Fruit fly (Drosophila melanogaster) whole organism, embryonic: ENCODE data around the gene CG42710.

Experiments
- Awh ChIP-seq: fragments of 200-800 bp; sonication (Bioruptor generic); IDR thresholded peaks from 2 replicates; pipeline ENCODE4, ENCODE4 v1.3.6; 2022; ENCODE audit warnings: missing biosample characterization, missing genetic modification characterization
- CG10267 ChIP-seq: fragments of 200-800 bp; sonication (Bioruptor generic); optimal IDR thresholded peaks from 2 replicates; lab custom pipeline; 2018; ENCODE audit warnings: missing biosample characterization, mild to moderate bottlenecking, missing genetic modification characterization, moderate library complexity
- CG11085 ChIP-seq: fragments of 200-800 bp; sonication (Bioruptor generic); IDR thresholded peaks from 2 replicates; pipeline ENCODE4 v1.3.6; 2022; ENCODE audit warnings: missing biosample characterization, missing genetic modification characterization
- CG11093 ChIP-seq: fragments of 200-800 bp; sonication (Bioruptor generic); IDR thresholded peaks from 3 replicates; pipeline ENCODE4 v1.3.6; 2022; ENCODE audit warnings: missing biosample characterization, missing genetic modification characterization
- CG11504 ChIP-seq: fragments of 200-800 bp; sonication (Bioruptor generic); optimal IDR thresholded peaks from 3 replicates; lab custom pipeline; 2019; ENCODE audit warnings: missing biosample characterization, mild to moderate bottlenecking, missing genetic modification characterization, moderate library complexity
- CG12071 ChIP-seq: fragments of 200-800 bp; sonication (Bioruptor generic); optimal IDR thresholded peaks from 3 replicates; lab custom pipeline; 2018; ENCODE audit warnings: missing biosample characterization, mild to moderate bottlenecking, missing genetic modification characterization
- CG14050 ChIP-seq: fragments of 200-800 bp; sonication (Bioruptor generic); IDR thresholded peaks from 3 replicates; pipeline ENCODE4 v1.3.6; 2022; ENCODE audit warnings: missing biosample characterization, missing genetic modification characterization
- CG1602 ChIP-seq: fragments of 200-800 bp; sonication (Bioruptor generic); optimal IDR thresholded peaks from 3 replicates; lab custom pipeline; 2016; ENCODE audit warnings: missing biosample characterization, missing genetic modification characterization
- CG18476 ChIP-seq: fragments of 200-800 bp; sonication (Bioruptor generic); optimal IDR thresholded peaks from 2 replicates; lab custom pipeline; 2016; ENCODE audit warnings: missing biosample characterization, mild to moderate bottlenecking, missing genetic modification characterization
- CG18619 ChIP-seq: fragments of 200-800 bp; sonication (Bioruptor generic); optimal IDR thresholded peaks from 3 replicates; lab custom pipeline; 2017; ENCODE audit warnings: missing biosample characterization, mild to moderate bottlenecking, missing genetic modification characterization
- CG32772 ChIP-seq: fragments of 200-800 bp; sonication (Bioruptor generic); IDR thresholded peaks from 2 replicates; pipeline ENCODE4 v1.3.6; 2022; ENCODE audit warnings: missing biosample characterization, missing genetic modification characterization
- CG4360 ChIP-seq: fragments of 200-800 bp; sonication (Bioruptor generic); IDR thresholded peaks from 2 replicates; pipeline ENCODE4 v1.3.6; 2022; ENCODE audit warnings: missing biosample characterization, missing genetic modification characterization
- CG5180 ChIP-seq: fragments of 200-800 bp; sonication (Bioruptor generic); optimal IDR thresholded peaks from 3 replicates; lab custom pipeline; 2017; ENCODE audit warnings: missing biosample characterization, missing genetic modification characterization, mild to moderate bottlenecking, moderate library complexity, missing genetic modification reagents
- CG6683 ChIP-seq: fragments of 200-800 bp; sonication (Bioruptor generic); optimal IDR thresholded peaks from 2 replicates; lab custom pipeline; 2017; ENCODE audit warnings: missing biosample characterization, mild to moderate bottlenecking, missing genetic modification characterization, missing genetic modification reagents
- CG6765 ChIP-seq: fragments of 200-800 bp; sonication (Bioruptor generic); optimal IDR thresholded peaks from 3 replicates; lab custom pipeline; 2017; ENCODE audit warnings: missing biosample characterization, mild to moderate bottlenecking, missing genetic modification characterization
- CG7556 ChIP-seq: fragments of 200-800 bp; sonication (Bioruptor generic); optimal IDR thresholded peaks from 2 replicates; lab custom pipeline; 2017; ENCODE audit warnings: missing biosample characterization, mild to moderate bottlenecking, missing genetic modification characterization
- CG7963 ChIP-seq: fragments of 200-800 bp; sonication (Bioruptor generic); IDR thresholded peaks from 3 replicates; pipeline ENCODE4 v1.3.6; 2022; ENCODE audit warnings: missing biosample characterization, missing genetic modification characterization; ENCODE audit not compliant: partially characterized antibody
- CG8359 ChIP-seq: fragments of 200-800 bp; sonication (Bioruptor generic); optimal IDR thresholded peaks from 2 replicates; lab custom pipeline; 2017; ENCODE audit warnings: missing biosample characterization, mild to moderate bottlenecking, missing genetic modification characterization, borderline replicate concordance
- CG8388 ChIP-seq: fragments of 200-800 bp; sonication (Bioruptor generic); optimal IDR thresholded peaks from 2 replicates; lab custom pipeline; 2019; ENCODE audit warnings: missing biosample characterization, mild to moderate bottlenecking, missing genetic modification characterization, moderate library complexity
- CG9215 ChIP-seq: fragments of 200-800 bp; sonication (Bioruptor generic); IDR thresholded peaks from 2 replicates; pipeline ENCODE4 v1.3.6; 2022; ENCODE audit warnings: missing biosample characterization, missing genetic modification characterization
- CkIIα-i1 ChIP-seq: fragments of 200-800 bp; sonication (Bioruptor generic); IDR thresholded peaks from 2 replicates; pipeline ENCODE4 v1.3.6; 2022; ENCODE audit warnings: missing biosample characterization, missing genetic modification characterization
- Dp ChIP-seq: fragments of 200-800 bp; sonication (Bioruptor generic); optimal IDR thresholded peaks from 2 replicates; lab custom pipeline; 2018; ENCODE audit warnings: missing biosample characterization, mild to moderate bottlenecking, missing genetic modification characterization, moderate library complexity
- E2f1 ChIP-seq: fragments of 200-800 bp; sonication (Bioruptor generic); IDR thresholded peaks from 2 replicates; pipeline ENCODE4 v1.3.6; 2022; ENCODE audit warnings: missing biosample characterization, missing genetic modification characterization
- ERR ChIP-seq: fragments of 200-800 bp; sonication (Bioruptor generic); optimal IDR thresholded peaks from 2 replicates; lab custom pipeline; 2016; ENCODE audit warnings: missing biosample characterization, missing genetic modification characterization
- Gsc ChIP-seq: fragments of 200-800 bp; sonication (Bioruptor generic); IDR thresholded peaks from 2 replicates; pipeline ENCODE4 v1.3.6; 2022; ENCODE audit warnings: missing biosample characterization, missing genetic modification characterization
- H15 ChIP-seq: fragments of 200-800 bp; sonication (Bioruptor generic); IDR thresholded peaks from 3 replicates; pipeline ENCODE4 v1.3.6; 2022; ENCODE audit warnings: missing biosample characterization, missing genetic modification characterization
- Hand ChIP-seq: fragments of 200-800 bp; sonication (Bioruptor generic); optimal IDR thresholded peaks from 2 replicates; lab custom pipeline; 2017; ENCODE audit warnings: mild to moderate bottlenecking, missing biosample characterization, missing genetic modification reagents, missing genetic modification characterization
- Hmr ChIP-seq: fragments of 200-800 bp; sonication (Bioruptor generic); optimal IDR thresholded peaks from 3 replicates; lab custom pipeline; 2017; ENCODE audit warnings: mild to moderate bottlenecking, missing biosample characterization, missing genetic modification reagents, missing genetic modification characterization
- Hmx ChIP-seq: fragments of 200-800 bp; sonication (Bioruptor generic); optimal IDR thresholded peaks from 2 replicates; lab custom pipeline; 2016; ENCODE audit warnings: missing biosample characterization, missing genetic modification characterization
- Hr3 ChIP-seq: fragments of 200-800 bp; sonication (Bioruptor generic); optimal IDR thresholded peaks from 3 replicates; lab custom pipeline; 2016; ENCODE audit warnings: missing biosample characterization, missing genetic modification characterization
- Max ChIP-seq: fragments of 200-800 bp; sonication (Bioruptor generic); optimal IDR thresholded peaks from 2 replicates; lab custom pipeline; 2016; ENCODE audit warnings: missing biosample characterization, mild to moderate bottlenecking, missing genetic modification characterization
- Ptx1 ChIP-seq: fragments of 200-800 bp; sonication (Bioruptor generic); IDR thresholded peaks from 2 replicates; pipeline ENCODE4 v1.3.6; 2022; ENCODE audit warnings: missing biosample characterization, missing genetic modification characterization
- ac ChIP-seq: fragments of 200-800 bp; sonication (Bioruptor generic); optimal IDR thresholded peaks from 3 replicates; lab custom pipeline; 2017; ENCODE audit warnings: missing biosample characterization, mild to moderate bottlenecking, missing genetic modification characterization
- bbx ChIP-seq: fragments of 200-800 bp; sonication (Bioruptor generic); IDR thresholded peaks from 2 replicates; pipeline ENCODE4 v1.3.6; 2022; ENCODE audit warnings: missing biosample characterization, missing genetic modification characterization; ENCODE audit not compliant: partially characterized antibody
- caup ChIP-seq: fragments of 200-800 bp; sonication (Bioruptor generic); optimal IDR thresholded peaks from 3 replicates; lab custom pipeline; 2017; ENCODE audit warnings: missing biosample characterization, mild to moderate bottlenecking, missing genetic modification characterization, moderate library complexity; ENCODE audit not compliant: severe bottlenecking
- emc ChIP-seq: fragments of 200-800 bp; sonication (Bioruptor generic); optimal IDR thresholded peaks from 2 replicates; lab custom pipeline; 2016; ENCODE audit warnings: missing biosample characterization, missing genetic modification characterization
- fd102C ChIP-seq: fragments of 200-800 bp; sonication (Bioruptor generic); optimal IDR thresholded peaks from 2 replicates; lab custom pipeline; 2018; ENCODE audit warnings: missing biosample characterization, mild to moderate bottlenecking, missing genetic modification characterization, moderate library complexity
- fd64A ChIP-seq: fragments of 200-800 bp; sonication (Bioruptor generic); optimal IDR thresholded peaks from 3 replicates; lab custom pipeline; 2018; ENCODE audit warnings: missing biosample characterization, mild to moderate bottlenecking, missing genetic modification characterization
- hb ChIP-seq: fragments of 200-800 bp; sonication (Bioruptor generic); IDR thresholded peaks from 3 replicates; pipeline ENCODE4 v1.3.6; 2022; ENCODE audit warnings: missing biosample characterization, missing genetic modification characterization; ENCODE audit not compliant: partially characterized antibody
- jumu ChIP-seq: fragments of 200-800 bp; sonication (Bioruptor generic); optimal IDR thresholded peaks from 3 replicates; lab custom pipeline; 2016; ENCODE audit warnings: missing biosample characterization, missing genetic modification characterization
- ken ChIP-seq: fragments of 200-800 bp; sonication (Bioruptor generic); IDR thresholded peaks from 3 replicates; pipeline ENCODE4 v1.3.6; 2022; ENCODE audit warnings: missing biosample characterization, missing genetic modification characterization
- lab ChIP-seq: fragments of 200-800 bp; sonication (Bioruptor generic); optimal IDR thresholded peaks from 3 replicates; lab custom pipeline; 2017; ENCODE audit warnings: missing biosample characterization, missing genetic modification characterization, mild to moderate bottlenecking, moderate library complexity, missing genetic modification reagents
- nmo ChIP-seq: fragments of 200-800 bp; sonication (Bioruptor generic); optimal IDR thresholded peaks from 2 replicates; lab custom pipeline; 2018; ENCODE audit warnings: missing biosample characterization, mild to moderate bottlenecking, missing genetic modification characterization, moderate library complexity
- odd ChIP-seq: fragments of 200-800 bp; sonication (Bioruptor generic); optimal IDR thresholded peaks from 2 replicates; lab custom pipeline; 2017; ENCODE audit warnings: missing biosample characterization, mild to moderate bottlenecking, missing genetic modification characterization
- pita ChIP-seq: fragments of 200-800 bp; sonication (Bioruptor generic); optimal IDR thresholded peaks from 2 replicates; lab custom pipeline; 2017; ENCODE audit warnings: missing biosample characterization, mild to moderate bottlenecking, missing genetic modification characterization
- ranshi ChIP-seq: fragments of 200-800 bp; sonication (Bioruptor generic); IDR thresholded peaks from 2 replicates; pipeline ENCODE4 v1.3.6; 2022; ENCODE audit warnings: missing biosample characterization, missing genetic modification characterization
- ssp ChIP-seq: fragments of 200-800 bp; sonication (Bioruptor generic); IDR thresholded peaks from 2 replicates; pipeline ENCODE4 v1.3.6; 2022; ENCODE audit warnings: missing biosample characterization, missing genetic modification characterization
- usp ChIP-seq: fragments of >200 bp; optimal IDR thresholded peaks from 2 replicates; lab custom pipeline; 2017; ENCODE audit warnings: missing biosample characterization, missing genetic modification characterization
- z ChIP-seq: fragments of 200-800 bp; sonication (Bioruptor generic); IDR thresholded peaks from 3 replicates; pipeline ENCODE4 v1.3.6; 2022; ENCODE audit warnings: missing biosample characterization, missing genetic modification characterization
- zf30C ChIP-seq: fragments of 200-800 bp; sonication (Bioruptor generic); optimal IDR thresholded peaks from 3 replicates; lab custom pipeline; 2018; ENCODE audit warnings: missing biosample characterization, mild to moderate bottlenecking, missing genetic modification characterization

Gene CG42710

DNA sequence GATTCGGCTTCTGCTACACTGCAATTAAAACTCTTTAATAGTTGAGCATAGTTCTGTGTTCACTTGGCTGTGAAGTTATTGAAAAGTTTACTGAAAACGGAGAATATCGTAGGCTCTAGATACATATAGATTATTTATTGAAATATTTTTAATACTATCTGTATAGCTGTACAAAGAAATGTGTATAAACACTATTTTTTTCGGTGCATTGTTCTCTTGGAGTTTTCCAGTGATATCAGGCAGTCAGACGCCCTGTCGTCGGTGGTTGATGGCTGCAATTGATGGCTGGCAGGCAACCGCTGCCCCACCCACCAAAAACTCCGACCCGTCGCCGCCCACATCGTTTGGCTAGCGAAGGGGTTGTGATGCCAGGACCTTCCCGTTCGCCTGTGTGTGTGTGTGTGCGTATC is 35.9 kb downstream of the CG42710 start (continued):
- TF ChIP-seq z (GFP tag; lab: Robert Waterston, UW) (no peak), CG18619 (GFP tag; lab: Kevin White, UChicago) (peak; percentile 21), odd (GFP tag; lab: Kevin White, UChicago) (no peak), CG18476 (GFP tag; lab: Kevin White, UChicago) (peak; percentile 29), lab (GFP tag; lab: Kevin White, UChicago) (peak; percentile 49), fd102C (GFP tag; lab: Kevin White, UChicago) (no peak), pita (no peak), caup (GFP tag; lab: Kevin White, UChicago) (peak; percentile 28), Dp (GFP tag; lab: Kevin White, UChicago) (no peak), hb (no peak), CkIIα-i1 (no peak), Hmr (GFP tag; lab: Kevin White, UChicago) (peak; percentile 35), Hmx (GFP tag; lab: Kevin White, UChicago) (no peak), CG1602 (GFP tag; lab: Kevin White, UChicago) (peak; percentile 6), ERR (GFP tag; lab: Kevin White, UChicago) (no peak), CG11504 (tag; lab: Kevin White, UChicago) (peak; percentile 70), CG7963 (no peak), CG7556 (peak; percentile 63), CG4360 (GFP tag; lab: Robert Waterston, UW) (no peak), Max (GFP tag; lab: Kevin White, UChicago) (peak; percentile 14), Gsc (no peak), CG8388 (peak; percentile 53), Awh (0 out of 2 replicates have a peak, but pooled peaks have one; percentile 25), CG9215 (GFP tag; lab: Robert Waterston, UW) (0 out of 2 replicates have a peak, but pooled peaks have one; percentile 6), nmo (GFP tag; lab: Kevin White, UChicago) (peak; percentile 80), fd64A (no peak), ac (GFP tag; lab: Kevin White, UChicago) (no peak), CG12071 (GFP tag; lab: Kevin White, UChicago) (no peak), ken (GFP tag; lab: Robert Waterston, UW) (no peak), CG11085 (GFP tag; lab: Robert Waterston, UW) (no peak), E2f1 (GFP tag; lab: Robert Waterston, UW) (peak; percentile 51; the same call in 1 of the 2 replicates), CG6765 (no peak), Ptx1 (peak; percentile 43), bbx (GFP tag; lab: Robert Waterston, UW) (no peak), CG10267 (tag; lab: Kevin White, UChicago) (peak; percentile 51), ranshi (peak; percentile 49; the same call in 1 of the 2 replicates), CG5180 (GFP tag; lab: Kevin White, UChicago) (no peak), CG14050 (GFP tag; lab: Robert Waterston, UW) (no peak), usp (GFP tag; lab: Kevin White, UChicago) (no peak), CG32772 (GFP tag; lab: Robert Waterston, UW) (peak; percentile 51; the same call in 1 of the 2 replicates), Hr3 (no peak), emc (no peak), CG11093 (GFP tag; lab: Robert Waterston, UW) (no peak), CG6683 (GFP tag; lab: Kevin White, UChicago) (no peak), H15 (GFP tag; lab: Robert Waterston, UW) (0 out of 3 replicates have a peak, but pooled peaks have one; percentile 26), zf30C (peak; percentile 72), CG8359 (no peak), jumu (no peak), ssp (GFP tag; lab: Robert Waterston, UW) (0 out of 2 replicates have a peak, but pooled peaks have one; percentile 5), Hand (GFP tag; lab: Kevin White, UChicago) (no peak)
